Fruit fly (Drosophila melanogaster) whole organism, embryonic: Measurements from ENCODE around the gene CG10492.

Experiments
- Aef1 ChIP-seq: fragments of 200-800 bp; sonication (Bioruptor generic); IDR thresholded peaks from 3 replicates; pipeline ENCODE4 v1.3.6; 2022; ENCODE audit warnings: missing biosample characterization, missing genetic modification characterization
- Bdp1 ChIP-seq: fragments of 200-800 bp; sonication (Bioruptor generic); optimal IDR thresholded peaks from 3 replicates; lab custom pipeline; 2016; ENCODE audit warnings: missing biosample characterization, missing genetic modification characterization
- Bgb ChIP-seq: fragments of 200-800 bp; sonication (Bioruptor generic); IDR thresholded peaks from 2 replicates; pipeline ENCODE4 v1.3.6; 2022; ENCODE audit warnings: missing biosample characterization, missing genetic modification characterization; ENCODE audit not compliant: partially characterized antibody
- CG1024 ChIP-seq: fragments of 200-800 bp; sonication (Bioruptor generic); IDR thresholded peaks from 2 replicates; pipeline ENCODE4 v1.3.6; 2022; ENCODE audit warnings: missing biosample characterization, missing genetic modification characterization
- CG10267 ChIP-seq: fragments of 200-800 bp; sonication (Bioruptor generic); optimal IDR thresholded peaks from 2 replicates; lab custom pipeline; 2018; ENCODE audit warnings: missing biosample characterization, mild to moderate bottlenecking, missing genetic modification characterization, moderate library complexity
- CG11093 ChIP-seq: fragments of 200-800 bp; sonication (Bioruptor generic); IDR thresholded peaks from 3 replicates; pipeline ENCODE4 v1.3.6; 2022; ENCODE audit warnings: missing biosample characterization, missing genetic modification characterization
- CG11247 ChIP-seq: fragments of 200-800 bp; sonication (Bioruptor generic); IDR thresholded peaks from 2 replicates; pipeline ENCODE4 v1.3.6; 2022; ENCODE audit warnings: missing biosample characterization, missing genetic modification characterization
- CG11695 ChIP-seq: fragments of 200-800 bp; sonication (Bioruptor generic); IDR thresholded peaks from 3 replicates; pipeline ENCODE4 v1.3.6; 2022; ENCODE audit warnings: missing biosample characterization, missing genetic modification characterization
- CG13775 ChIP-seq: fragments of 200-800 bp; sonication (Bioruptor generic); optimal IDR thresholded peaks from 3 replicates; lab custom pipeline; 2017; ENCODE audit warnings: missing biosample characterization, mild to moderate bottlenecking, missing genetic modification characterization
- CG17186 ChIP-seq: fragments of 200-800 bp; sonication (Bioruptor generic); optimal IDR thresholded peaks from 3 replicates; lab custom pipeline; 2017; ENCODE audit warnings: missing biosample characterization, missing genetic modification reagents, missing genetic modification characterization
- CG17385 ChIP-seq: fragments of 200-800 bp; sonication (Bioruptor generic); optimal IDR thresholded peaks from 3 replicates; lab custom pipeline; 2018; ENCODE audit warnings: missing biosample characterization, mild to moderate bottlenecking, missing genetic modification characterization
- CG18476 ChIP-seq: fragments of 200-800 bp; sonication (Bioruptor generic); optimal IDR thresholded peaks from 2 replicates; lab custom pipeline; 2016; ENCODE audit warnings: missing biosample characterization, mild to moderate bottlenecking, missing genetic modification characterization
- CG2129 ChIP-seq: fragments of 200-800 bp; sonication (Bioruptor generic); IDR thresholded peaks from 2 replicates; pipeline ENCODE4 v1.3.6; 2022; ENCODE audit warnings: missing biosample characterization, missing genetic modification characterization; ENCODE audit not compliant: partially characterized antibody
- CG31365 ChIP-seq: fragments of 200-800 bp; sonication (Bioruptor generic); optimal IDR thresholded peaks from 2 replicates; lab custom pipeline; 2018; ENCODE audit warnings: missing biosample characterization, mild to moderate bottlenecking, missing genetic modification characterization
- CG31388 ChIP-seq: fragments of 200-800 bp; sonication (Bioruptor generic); optimal IDR thresholded peaks from 2 replicates; lab custom pipeline; 2016; ENCODE audit warnings: missing biosample characterization, missing genetic modification characterization
- CG33213 ChIP-seq: fragments of 200-800 bp; sonication (Bioruptor generic); optimal IDR thresholded peaks from 3 replicates; lab custom pipeline; 2016; ENCODE audit warnings: missing biosample characterization, missing genetic modification characterization
- CG3847 ChIP-seq: fragments of 200-800 bp; sonication (Bioruptor generic); IDR thresholded peaks from 2 replicates; pipeline ENCODE4 v1.3.6; 2022; ENCODE audit warnings: missing biosample characterization, missing genetic modification characterization
- CG4404 ChIP-seq: fragments of 200-800 bp; sonication (Bioruptor generic); IDR thresholded peaks from 2 replicates; pipeline ENCODE4 v1.3.6; 2022; ENCODE audit warnings: missing biosample characterization, missing genetic modification characterization
- CG6175 ChIP-seq: fragments of 200-800 bp; sonication (Bioruptor generic); IDR thresholded peaks from 3 replicates; pipeline ENCODE4 v1.3.6; 2022; ENCODE audit warnings: missing biosample characterization, missing genetic modification characterization
- CG9727 ChIP-seq: fragments of 200-800 bp; sonication (Bioruptor generic); optimal IDR thresholded peaks from 3 replicates; lab custom pipeline; 2017; ENCODE audit warnings: missing biosample characterization, mild to moderate bottlenecking, missing genetic modification characterization
- CTCF ChIP-seq: fragments of 200-800 bp; sonication (Bioruptor generic); optimal IDR thresholded peaks from 2 replicates; lab custom pipeline; 2017; ENCODE audit warnings: missing biosample characterization, mild to moderate bottlenecking, missing genetic modification characterization, moderate library complexity
- CoRest ChIP-seq: fragments of 200-800 bp; sonication (Bioruptor generic); optimal IDR thresholded peaks from 3 replicates; lab custom pipeline; 2018; ENCODE audit warnings: missing biosample characterization, mild to moderate bottlenecking, missing genetic modification characterization, moderate library complexity
- D ChIP-seq, 2 experiments: fragments of 200-800 bp in 1 of 2; fragments of >200 bp in 1 of 2; sonication (Bioruptor generic) in 1 of 2; optimal IDR thresholded peaks; 2 replicates in 1 of 2; 3 replicates in 1 of 2; lab custom pipeline; 2017; ENCODE audit warnings: mild to moderate bottlenecking in 1 of 2, missing biosample characterization in 1 of 2, missing genetic modification characterization in 1 of 2, missing genetic modification reagents in 1 of 2
- Dip2 ChIP-seq: fragments of 200-800 bp; sonication (Bioruptor generic); IDR thresholded peaks from 2 replicates; pipeline ENCODE4 v1.3.6; 2022; ENCODE audit warnings: missing biosample characterization, missing genetic modification characterization
- Dll ChIP-seq: fragments of 200-800 bp; sonication (Bioruptor generic); IDR thresholded peaks from 4 replicates; pipeline ENCODE4 v1.3.6; 2022; ENCODE audit warnings: missing biosample characterization, missing genetic modification characterization; ENCODE audit not compliant: partially characterized antibody
- Drgx ChIP-seq: fragments of 200-800 bp; sonication (Bioruptor generic); IDR thresholded peaks from 2 replicates; pipeline ENCODE4 v1.3.6; 2022; ENCODE audit warnings: missing biosample characterization, missing genetic modification characterization
- Hr39 ChIP-seq: fragments of >200 bp; optimal IDR thresholded peaks from 2 replicates; lab custom pipeline; 2017
- NFAT ChIP-seq: fragments of 200-800 bp; sonication (Bioruptor generic); IDR thresholded peaks from 2 replicates; pipeline ENCODE4 v1.3.6; 2022; ENCODE audit warnings: missing biosample characterization, missing genetic modification characterization
- Oaz ChIP-seq: fragments of 200-800 bp; sonication (Bioruptor generic); IDR thresholded peaks from 2 replicates; pipeline ENCODE4 v1.3.6; 2022; ENCODE audit warnings: missing biosample characterization, missing genetic modification characterization
- Sry-δ ChIP-seq: fragments of 200-800 bp; sonication (Bioruptor generic); optimal IDR thresholded peaks from 2 replicates; lab custom pipeline; 2016; ENCODE audit warnings: missing biosample characterization, missing genetic modification characterization
- Trl ChIP-seq, 3 experiments: fragments of >200 bp in 2 of 3; fragments of 200-800 bp in 1 of 3; sonication (Bioruptor generic) in 1 of 3; optimal IDR thresholded peaks; 2 replicates in 1 of 3; 3 replicates in 2 of 3; lab custom pipeline; 2016 to 2017; ENCODE audit warnings: missing biosample characterization in 1 of 3, missing genetic modification characterization in 1 of 3
- aop ChIP-seq: fragments of 200-800 bp; sonication (Bioruptor generic); IDR thresholded peaks from 2 replicates; pipeline ENCODE4 v1.3.6; 2022; ENCODE audit warnings: missing biosample characterization, missing genetic modification characterization
- cad ChIP-seq: fragments of >200 bp; optimal IDR thresholded peaks from 2 replicates; lab custom pipeline; 2017; ENCODE audit warnings: missing biosample characterization, missing genetic modification characterization
- chm ChIP-seq: fragments of 200-800 bp; sonication (Bioruptor generic); IDR thresholded peaks from 2 replicates; pipeline ENCODE4 v1.3.6; 2022; ENCODE audit warnings: missing biosample characterization, missing genetic modification characterization
- danr ChIP-seq: fragments of 200-800 bp; sonication (Bioruptor generic); IDR thresholded peaks from 2 replicates; pipeline ENCODE4 v1.3.6; 2022; ENCODE audit warnings: missing biosample characterization, missing genetic modification characterization
- dati ChIP-seq: fragments of 200-800 bp; sonication (Bioruptor generic); IDR thresholded peaks from 2 replicates; pipeline ENCODE4 v1.3.6; 2022; ENCODE audit warnings: missing biosample characterization, missing genetic modification characterization
- fd64A ChIP-seq: fragments of 200-800 bp; sonication (Bioruptor generic); optimal IDR thresholded peaks from 3 replicates; lab custom pipeline; 2018; ENCODE audit warnings: missing biosample characterization, mild to moderate bottlenecking, missing genetic modification characterization
- gt ChIP-seq: fragments of 200-800 bp; sonication (Bioruptor generic); IDR thresholded peaks from 2 replicates; pipeline ENCODE4 v1.3.6; 2022; ENCODE audit warnings: missing biosample characterization, missing genetic modification characterization
- jigr1 ChIP-seq: fragments of 200-800 bp; sonication (Bioruptor generic); IDR thresholded peaks from 3 replicates; pipeline ENCODE4 v1.3.6; 2022; ENCODE audit warnings: missing biosample characterization, missing genetic modification characterization
- kay ChIP-seq: fragments of 200-800 bp; sonication (Bioruptor generic); optimal IDR thresholded peaks from 2 replicates; lab custom pipeline; 2016; ENCODE audit warnings: missing biosample characterization, missing genetic modification characterization
- klu ChIP-seq: fragments of 200-800 bp; sonication (Bioruptor generic); IDR thresholded peaks from 2 replicates; pipeline ENCODE4 v1.3.6; 2022; ENCODE audit warnings: missing biosample characterization, missing genetic modification characterization
- lmd ChIP-seq: fragments of 200-800 bp; sonication (Bioruptor generic); IDR thresholded peaks from 2 replicates; pipeline ENCODE4 v1.3.6; 2022; ENCODE audit warnings: missing biosample characterization, missing genetic modification characterization
- nerfin-1 ChIP-seq: fragments of 200-800 bp; sonication (Bioruptor generic); optimal IDR thresholded peaks from 3 replicates; lab custom pipeline; 2019; ENCODE audit warnings: missing biosample characterization, mild to moderate bottlenecking, missing genetic modification characterization, moderate library complexity
- pho ChIP-seq: fragments of 200-800 bp; sonication (Bioruptor generic); optimal IDR thresholded peaks from 2 replicates; lab custom pipeline; 2016; ENCODE audit warnings: missing biosample characterization, missing genetic modification characterization
- prd ChIP-seq, 3 experiments: fragments of >200 bp in 2 of 3; fragments of 200-800 bp in 1 of 3; sonication (Bioruptor generic) in 1 of 3; optimal IDR thresholded peaks in 2 of 3; IDR thresholded peaks in 1 of 3; 2 replicates in 2 of 3; 3 replicates in 1 of 3; pipeline versions ENCODE4 v1.3.6 to Lab custom; 2017 to 2022; ENCODE audit warnings: missing biosample characterization in 1 of 3, missing genetic modification characterization in 1 of 3
- row ChIP-seq: fragments of 200-800 bp; sonication (Bioruptor generic); IDR thresholded peaks from 3 replicates; pipeline ENCODE4 v1.3.6; 2022; ENCODE audit warnings: missing biosample characterization, missing genetic modification characterization
- scrt ChIP-seq: fragments of 200-800 bp; sonication (Bioruptor generic); optimal IDR thresholded peaks from 2 replicates; lab custom pipeline; 2018; ENCODE audit warnings: missing biosample characterization, mild to moderate bottlenecking, missing genetic modification characterization, moderate library complexity
- sim ChIP-seq: fragments of 200-800 bp; sonication (Bioruptor generic); IDR thresholded peaks from 2 replicates; pipeline ENCODE4 v1.3.6; 2022; ENCODE audit warnings: missing biosample characterization, missing genetic modification characterization
- sima ChIP-seq: fragments of 200-800 bp; sonication (Bioruptor generic); optimal IDR thresholded peaks from 2 replicates; lab custom pipeline; 2016; ENCODE audit warnings: missing biosample characterization, missing genetic modification characterization
- unpg ChIP-seq: fragments of 200-800 bp; sonication (Bioruptor generic); optimal IDR thresholded peaks from 3 replicates; lab custom pipeline; 2018; ENCODE audit warnings: missing biosample characterization, mild to moderate bottlenecking, missing genetic modification characterization, moderate library complexity

Gene CG10492

DNA sequence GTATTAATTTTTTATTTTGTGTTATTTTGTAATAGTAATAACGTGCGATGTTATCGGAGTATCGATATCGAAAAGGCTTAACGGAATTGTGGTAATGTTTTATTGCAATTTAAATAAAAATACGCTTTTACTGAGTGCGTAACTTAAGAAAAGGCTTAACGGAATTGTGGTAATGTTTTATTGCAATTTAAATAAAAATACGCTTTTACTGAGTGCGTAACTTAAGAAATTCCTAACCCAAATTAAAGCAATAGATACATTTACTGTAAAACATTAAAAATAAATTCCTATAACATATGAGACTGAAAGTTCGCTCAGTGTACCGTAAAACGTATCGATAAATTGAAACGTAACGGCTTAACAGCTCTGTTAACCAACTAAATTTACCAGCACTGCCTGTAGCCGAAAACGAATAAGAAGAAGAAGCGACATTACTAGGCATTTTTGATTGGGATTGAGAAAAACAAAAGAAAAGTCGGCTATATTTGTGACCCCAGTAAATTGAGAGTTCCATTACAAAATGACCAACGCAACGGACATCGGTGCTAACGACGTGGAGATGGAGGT is 2.3 kb upstream of the CG10492 start, which contains the start of gene Rpn3 (continued):
- TF ChIP-seq CG18476 (GFP tag; lab: Kevin White, UChicago) (peak; percentile 75), D (optimal IDR thresholded peaks at IDR 0.05; lab: Kevin White, UChicago) (no peak), D (GFP tag; optimal IDR thresholded peaks at IDR 0.05; lab: Kevin White, UChicago) (peak; percentile 55), pho (GFP tag; lab: Kevin White, UChicago) (peak; percentile 82), chm (GFP tag; lab: Robert Waterston, UW) (peak; percentile 70), Sry-δ (GFP tag; lab: Kevin White, UChicago) (peak; percentile 65), Oaz (peak; percentile 71), danr (peak; percentile 63), CG2129 (GFP tag; lab: Robert Waterston, UW) (peak; percentile 28; the same call in 1 of the 2 replicates), kay (GFP tag; lab: Kevin White, UChicago) (peak; percentile 79), CG1024 (peak; percentile 70), dati (GFP tag; lab: Robert Waterston, UW) (peak; percentile 65), nerfin-1 (peak; percentile 64), aop (GFP tag; lab: Robert Waterston, UW) (peak; percentile 49; the same call in 1 of the 2 replicates), Dll (GFP tag; lab: Robert Waterston, UW) (peak; percentile 74), jigr1 (GFP tag; lab: Robert Waterston, UW) (peak; percentile 51; the same call in 1 of the 3 replicates), sima (GFP tag; lab: Kevin White, UChicago) (peak; percentile 17), Dip2 (GFP tag; lab: Robert Waterston, UW) (no peak), sim (GFP tag; lab: Robert Waterston, UW) (0 out of 2 replicates have a peak, but pooled peaks have one; percentile 63), CG10267 (tag; lab: Kevin White, UChicago) (peak; percentile 92), gt (GFP tag; lab: Robert Waterston, UW) (0 out of 2 replicates have a peak, but pooled peaks have one; percentile 19), Bdp1 (GFP tag; lab: Kevin White, UChicago) (peak; percentile 67), row (GFP tag; lab: Robert Waterston, UW) (peak; percentile 93), CG33213 (peak; percentile 61), CoRest (peak; percentile 81), CG4404 (GFP tag; lab: Robert Waterston, UW) (peak; percentile 60), prd (optimal IDR thresholded peaks at IDR 0.05; lab: Kevin White, UChicago) (no peak), prd (GFP tag; IDR thresholded peaks at IDR 0.05; lab: Robert Waterston, UW) (peak; percentile 92), klu (GFP tag; lab: Robert Waterston, UW) (peak; percentile 68; the same call in 1 of the 2 replicates), fd64A (no peak), Hr39 (lab: Kevin White, UChicago) (no peak), scrt (GFP tag; lab: Kevin White, UChicago) (peak; percentile 63), CTCF (GFP tag; lab: Kevin White, UChicago) (no peak), NFAT (GFP tag; lab: Robert Waterston, UW) (peak; percentile 63), CG11695 (GFP tag; lab: Robert Waterston, UW) (peak; percentile 86), CG6175 (GFP tag; lab: Robert Waterston, UW) (peak; percentile 56; the same call in 1 of the 3 replicates), CG11093 (peak; percentile 68; the same call in 2 of the 3 replicates), CG11247 (peak; percentile 71), Bgb (peak; percentile 40; the same call in 1 of the 2 replicates), CG9727 (GFP tag; lab: Kevin White, UChicago) (peak; percentile 82), CG31388 (GFP tag; lab: Kevin White, UChicago) (peak; percentile 65), lmd (peak; percentile 77), CG13775 (GFP tag; lab: Kevin White, UChicago) (peak; percentile 87), CG17385 (peak; percentile 97), unpg (peak; percentile 84), CG31365 (tag; lab: Kevin White, UChicago) (no peak), Drgx (peak; percentile 73), Trl (optimal IDR thresholded peaks at IDR 0.05; lab: Kevin White, UChicago) (no peak), Trl (GFP tag; optimal IDR thresholded peaks at IDR 0.05; lab: Kevin White, UChicago) (peak; percentile 81), Aef1 (GFP tag; lab: Robert Waterston, UW) (peak; percentile 82), cad (GFP tag; lab: Kevin White, UChicago) (no peak), CG17186 (GFP tag; lab: Kevin White, UChicago) (peak; percentile 18), CG3847 (GFP tag; lab: Robert Waterston, UW) (peak; percentile 67)
